Worm (Caenorhabditis elegans): ENCODE measurements around the gene srxa-6.

ce11 chrV:20745278-20745677, 10.5 kb downstream of the srxa-6 start:
- TF ChIP-seq skn-1 (tag; optimal IDR thresholded peaks at IDR 0.05) (no peak), aly-2 (tag; optimal IDR thresholded peaks at IDR 0.05) (no peak), ama-1 (optimal IDR thresholded peaks at IDR 0.05) (no peak), zag-1 (tag; optimal IDR thresholded peaks at IDR 0.05) (no peak), ztf-1 (GFP tag; conservative IDR thresholded peaks at IDR 0.05) (no peak), snpc-4 (tag; optimal IDR thresholded peaks at IDR 0.05) (no peak), nhr-25 (tag; optimal IDR thresholded peaks at IDR 0.05) (no peak), unc-62 (GFP tag; optimal IDR thresholded peaks at IDR 0.05) (no peak), ceh-82 (tag; optimal IDR thresholded peaks at IDR 0.05) (no peak)
